Worm (Caenorhabditis elegans): ENCODE measurements around the gene slcf-1.

ce11 chrX:10533447-10533846, 4.4 kb downstream of the slcf-1 start, which contains the start of gene glo-3:
- TF ChIP-seq tbx-11 (GFP tag; IDR thresholded peaks at IDR 0.05) (no peak), flt-1 (GFP tag; IDR thresholded peaks at IDR 0.05) (no peak), ama-1 (optimal IDR thresholded peaks at IDR 0.05) (no peak), ceh-36 (tag; optimal IDR thresholded peaks at IDR 0.05) (no peak), hmg-4 (GFP tag; optimal IDR thresholded peaks at IDR 0.05) (no peak), B0310.2 (tag; optimal IDR thresholded peaks at IDR 0.05) (no peak), F13C5.2 (tag; optimal IDR thresholded peaks at IDR 0.05) (no peak), pes-1 (GFP tag; IDR thresholded peaks at IDR 0.05) (no peak), hmbx-1 (tag; optimal IDR thresholded peaks at IDR 0.05) (no peak), tra-4 (tag; optimal IDR thresholded peaks at IDR 0.05) (no peak)
